Fruit fly (Drosophila melanogaster) whole organism: ENCODE measurements around the gene CG3223.

ENCODE experiments used
- CG8478 ChIP-seq: fragments of >200 bp; optimal IDR thresholded peaks from 2 replicates; lab custom pipeline; 2018; ENCODE audit warnings: inconsistent platforms
- Dll ChIP-seq: fragments of >200 bp; optimal IDR thresholded peaks from 2 replicates; lab custom pipeline; 2017
- pan ChIP-seq: fragments of >200 bp; optimal IDR thresholded peaks from 2 replicates; lab custom pipeline; 2017
- psq ChIP-seq: fragments of >200 bp; optimal IDR thresholded peaks from 2 replicates; lab custom pipeline; 2017
- usp ChIP-seq: fragments of >200 bp; optimal IDR thresholded peaks from 2 replicates; lab custom pipeline; 2017; ENCODE audit warnings: missing biosample characterization, missing genetic modification characterization, mixed read lengths

- TF ChIP-seq pan (lab: Kevin White, UChicago) (no peak), Dll (peak; percentile 63), CG8478 (lab: Kevin White, UChicago) (no peak), usp (GFP tag; lab: Kevin White, UChicago) (no peak), psq (lab: Kevin White, UChicago) (no peak)
Measured at dm6 chr3R:8027203-8027688, 18.0 kb downstream of the CG3223 start.
